Worm (Caenorhabditis elegans) whole organism, L1 larva: ENCODE data around the gene lgc-25.

ENCODE experiments used
- C34B4.2 ChIP-seq: sonication (generic microtip); optimal IDR thresholded peaks from 2 replicates; lab custom pipeline; 2017; ENCODE audit warnings: mild to moderate bottlenecking, missing genetic modification characterization, missing compliant biosample characterization
- Y116A8C.19 ChIP-seq: sonication (generic microtip); optimal IDR thresholded peaks from 2 replicates; lab custom pipeline; 2016; ENCODE audit warnings: missing compliant biosample characterization, missing genetic modification characterization, borderline replicate concordance
- alr-1 ChIP-seq: fragments of 200-800 bp; sonication (Bioruptor generic); optimal IDR thresholded peaks from 2 replicates; lab custom pipeline; 2018; ENCODE audit warnings: borderline replicate concordance, mild to moderate bottlenecking, missing genetic modification characterization, missing compliant biosample characterization
- blmp-1 ChIP-seq: fragments of 150-350 bp; optimal IDR thresholded peaks from 2 replicates; lab custom pipeline; 2014; ENCODE audit warnings: missing biosample characterization, missing genetic modification characterization
- ceh-63 ChIP-seq: fragments of 200-800 bp; sonication (Bioruptor generic); optimal IDR thresholded peaks from 2 replicates; lab custom pipeline; 2018; ENCODE audit warnings: mild to moderate bottlenecking, missing genetic modification characterization, missing compliant biosample characterization
- ceh-82 ChIP-seq, 3 experiments: fragments of 150-350 bp in 1 of 3; sonication (generic microtip) in 2 of 3; optimal IDR thresholded peaks; 2 replicates each; lab custom pipeline; 2014 to 2017; ENCODE audit warnings: missing biosample characterization in 3 of 3, missing genetic modification characterization in 3 of 3
- dpl-1 ChIP-seq, 3 experiments: fragments of 150-350 bp in 2 of 3; sonication (generic microtip) in 1 of 3; optimal IDR thresholded peaks; 2 replicates each; lab custom pipeline; 2014 to 2017; ENCODE audit warnings: missing biosample characterization in 3 of 3, missing genetic modification characterization in 3 of 3, missing genetic modification reagents in 3 of 3
- dsc-1 ChIP-seq: sonication (generic microtip); optimal IDR thresholded peaks from 2 replicates; lab custom pipeline; 2016; ENCODE audit warnings: mild to moderate bottlenecking, missing genetic modification characterization, missing compliant biosample characterization
- efl-1 ChIP-seq, 4 experiments: fragments of 150-350 bp; optimal IDR thresholded peaks in 3 of 4; peaks in 1 of 4; 1 replicate in 1 of 4; 2 replicates in 3 of 4; lab custom pipeline; 2014; ENCODE audit warnings: missing biosample characterization in 2 of 4, missing genetic modification characterization in 2 of 4, missing genetic modification reagents in 2 of 4
- elt-2 ChIP-seq: sonication (generic microtip); optimal IDR thresholded peaks from 2 replicates; lab custom pipeline; 2016; ENCODE audit warnings: missing genetic modification characterization, mild to moderate bottlenecking, inconsistent platforms, missing compliant biosample characterization, missing genetic modification reagents
- elt-3 ChIP-seq, 6 experiments: fragments of 150-350 bp in 1 of 6; sonication (generic microtip); optimal IDR thresholded peaks; 2 replicates each; lab custom pipeline; 2017 to 2018; ENCODE audit warnings: missing biosample characterization in 6 of 6, missing genetic modification characterization in 6 of 6, inconsistent platforms in 1 of 6
- fkh-4 ChIP-seq: sonication (generic microtip); optimal IDR thresholded peaks from 2 replicates; lab custom pipeline; 2016; ENCODE audit warnings: missing compliant biosample characterization, missing genetic modification characterization, borderline replicate concordance
- hlh-17 ChIP-seq: fragments of 200-800 bp; sonication (Bioruptor generic); optimal IDR thresholded peaks from 2 replicates; lab custom pipeline; 2018; ENCODE audit warnings: missing genetic modification characterization, mild to moderate bottlenecking, missing compliant biosample characterization, moderate library complexity, borderline replicate concordance
- jun-1 ChIP-seq: fragments of 150-350 bp; optimal IDR thresholded peaks from 2 replicates; lab custom pipeline; 2014; ENCODE audit warnings: missing biosample characterization, missing genetic modification reagents, missing genetic modification characterization
- lin-13 ChIP-seq: fragments of 150-350 bp; optimal IDR thresholded peaks from 2 replicates; lab custom pipeline; 2014; ENCODE audit warnings: missing biosample characterization, missing genetic modification reagents, missing genetic modification characterization
- lin-14 ChIP-seq: fragments of 200-800 bp; sonication (Bioruptor generic); optimal IDR thresholded peaks from 2 replicates; lab custom pipeline; 2018; ENCODE audit warnings: mild to moderate bottlenecking, missing genetic modification characterization, moderate library complexity, missing compliant biosample characterization
- lin-15B ChIP-seq: fragments of 150-350 bp; sonication (generic microtip); optimal IDR thresholded peaks from 3 replicates; lab custom pipeline; 2014; ENCODE audit warnings: missing biosample characterization, missing genetic modification characterization
- lin-35 ChIP-seq, 2 experiments: fragments of 150-350 bp; optimal IDR thresholded peaks; 2 replicates each; lab custom pipeline; 2014; ENCODE audit warnings: missing biosample characterization in 2 of 2, missing genetic modification characterization in 2 of 2, missing genetic modification reagents in 2 of 2
- lir-3 ChIP-seq: sonication (generic microtip); optimal IDR thresholded peaks from 2 replicates; lab custom pipeline; 2016; ENCODE audit warnings: mild to moderate bottlenecking, missing genetic modification characterization, moderate library complexity, missing compliant biosample characterization; ENCODE audit not compliant: poor library complexity
- lsy-2 ChIP-seq, 2 experiments: fragments of 150-350 bp; optimal IDR thresholded peaks; 2 replicates each; lab custom pipeline; 2014; ENCODE audit warnings: missing biosample characterization in 2 of 2, missing genetic modification characterization in 2 of 2
- mab-9 ChIP-seq: fragments of 200-800 bp; sonication (Bioruptor generic); IDR thresholded peaks from 2 replicates; pipeline ENCODE4 v1.3.6; 2022; ENCODE audit warnings: missing genetic modification reagents, missing genetic modification characterization, missing compliant biosample characterization
- mef-2 ChIP-seq: fragments of 150-350 bp; optimal IDR thresholded peaks from 2 replicates; lab custom pipeline; 2014; ENCODE audit warnings: missing biosample characterization, missing genetic modification characterization
- mep-1 ChIP-seq: fragments of 150-350 bp; optimal IDR thresholded peaks from 2 replicates; lab custom pipeline; 2014; ENCODE audit warnings: missing biosample characterization, missing genetic modification characterization
- nhr-20 ChIP-seq: sonication (generic microtip); optimal IDR thresholded peaks from 2 replicates; lab custom pipeline; 2016; ENCODE audit warnings: mild to moderate bottlenecking, missing genetic modification characterization, missing compliant biosample characterization
- nhr-28 ChIP-seq: fragments of 150-350 bp; optimal IDR thresholded peaks from 2 replicates; lab custom pipeline; 2014; ENCODE audit warnings: missing biosample characterization, missing genetic modification characterization
- nhr-47 ChIP-seq: sonication (generic microtip); optimal IDR thresholded peaks from 2 replicates; lab custom pipeline; 2016; ENCODE audit warnings: mild to moderate bottlenecking, missing genetic modification characterization, moderate library complexity, missing compliant biosample characterization
- nhr-77 ChIP-seq: fragments of 150-350 bp; optimal IDR thresholded peaks from 2 replicates; lab custom pipeline; 2014; ENCODE audit warnings: missing biosample characterization, missing genetic modification characterization
- nhr-85 ChIP-seq: sonication (generic microtip); peaks from one replicate; lab custom pipeline; 2016; ENCODE audit warnings: missing genetic modification characterization, inconsistent platforms, missing compliant biosample characterization
- nhr-90 ChIP-seq: sonication (generic microtip); optimal IDR thresholded peaks from 2 replicates; lab custom pipeline; 2016; ENCODE audit warnings: mild to moderate bottlenecking, missing genetic modification characterization, missing compliant biosample characterization; ENCODE audit not compliant: poor library complexity
- pqm-1 ChIP-seq: sonication (generic microtip); optimal IDR thresholded peaks from 3 replicates; lab custom pipeline; 2017; ENCODE audit warnings: missing biosample characterization, missing genetic modification characterization
- rnt-1 ChIP-seq: sonication (generic microtip); optimal IDR thresholded peaks from 2 replicates; lab custom pipeline; 2016; ENCODE audit warnings: mild to moderate bottlenecking, missing genetic modification characterization, moderate library complexity, missing compliant biosample characterization
- skn-1 ChIP-seq: fragments of 150-350 bp; optimal IDR thresholded peaks from 2 replicates; lab custom pipeline; 2014; ENCODE audit warnings: missing biosample characterization, missing genetic modification characterization
- snu-23 ChIP-seq: sonication (generic microtip); optimal IDR thresholded peaks from 2 replicates; lab custom pipeline; 2016; ENCODE audit warnings: missing genetic modification characterization, missing compliant biosample characterization
- sox-4 ChIP-seq: sonication (generic microtip); optimal IDR thresholded peaks from 2 replicates; lab custom pipeline; 2016; ENCODE audit warnings: missing genetic modification characterization, missing compliant biosample characterization
- sup-37 ChIP-seq: fragments of 200-800 bp; sonication (Bioruptor generic); optimal IDR thresholded peaks from 2 replicates; lab custom pipeline; 2018; ENCODE audit warnings: mild to moderate bottlenecking, missing genetic modification characterization, missing compliant biosample characterization
- swsn-7 ChIP-seq: sonication (generic microtip); optimal IDR thresholded peaks from 2 replicates; lab custom pipeline; 2016; ENCODE audit warnings: missing genetic modification characterization, missing compliant biosample characterization
- tbx-2 ChIP-seq: sonication (generic microtip); optimal IDR thresholded peaks from 2 replicates; lab custom pipeline; 2016; ENCODE audit warnings: missing genetic modification characterization, missing compliant biosample characterization
- unc-130 ChIP-seq: fragments of 150-350 bp; optimal IDR thresholded peaks from 2 replicates; lab custom pipeline; 2017; ENCODE audit warnings: missing biosample characterization, missing genetic modification characterization, inconsistent platforms
- unc-30 ChIP-seq: sonication (generic microtip); optimal IDR thresholded peaks from 2 replicates; lab custom pipeline; 2017; ENCODE audit warnings: missing biosample characterization, missing genetic modification characterization
- unc-86 ChIP-seq: sonication (generic microtip); optimal IDR thresholded peaks from 2 replicates; lab custom pipeline; 2016; ENCODE audit warnings: missing genetic modification characterization, missing compliant biosample characterization
- zip-4 ChIP-seq: fragments of 200-800 bp; sonication (Bioruptor generic); optimal IDR thresholded peaks from 2 replicates; lab custom pipeline; 2018; ENCODE audit warnings: mild to moderate bottlenecking, missing genetic modification characterization, moderate library complexity, missing compliant biosample characterization
- ztf-4 ChIP-seq: fragments of 150-350 bp; optimal IDR thresholded peaks from 2 replicates; lab custom pipeline; 2014; ENCODE audit warnings: missing biosample characterization, missing genetic modification characterization

The lgc-25 gene

DNA sequence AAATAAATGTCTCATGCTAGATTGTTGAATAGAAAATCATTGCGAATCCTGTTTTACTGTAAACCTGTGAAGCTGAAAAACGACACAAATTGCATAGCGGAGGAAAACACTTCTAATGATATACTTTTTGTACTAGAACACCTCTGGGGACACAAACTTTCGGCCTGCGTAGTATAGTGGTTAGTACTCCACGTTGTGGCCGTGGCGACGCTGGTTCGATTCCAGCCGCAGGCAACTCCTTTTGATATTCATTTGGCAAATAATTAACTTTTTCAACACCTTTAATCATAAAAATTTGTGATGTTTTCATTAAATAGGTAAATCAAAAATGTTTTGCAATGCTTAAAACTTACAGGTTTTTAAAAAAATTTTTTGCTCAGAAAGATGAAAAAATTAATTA is 26.7 kb downstream of the lgc-25 start:
- TF ChIP-seq zip-4 (GFP tag; lab: Kevin White, UChicago) (no peak), elt-2 (tag; lab: Kevin White, UChicago) (peak; percentile 3), lin-35 (GFP tag; optimal IDR thresholded peaks at IDR 0.05; lab: Kevin White, UChicago) (peak in 1 of 2 experiments; percentile 14), snu-23 (GFP tag; lab: Kevin White, UChicago) (peak; percentile 17)

- TF ChIP-seq nhr-20 (tag; lab: Kevin White, UChicago), result no peak
- no peak for TF ChIP-seq lin-14
- TF ChIP-seq mef-2 (tag; lab: Kevin White, UChicago), result no peak
- no peak for TF ChIP-seq ceh-63 (GFP tag; lab: Kevin White, UChicago)
- no peak for TF ChIP-seq sup-37
- TF ChIP-seq lin-13 (GFP tag; lab: Kevin White, UChicago), result no peak
- no peak for TF ChIP-seq alr-1 (tag; lab: Kevin White, UChicago)
- TF ChIP-seq lir-3 (tag; lab: Kevin White, UChicago), result no peak
- TF ChIP-seq jun-1 (tag; lab: Kevin White, UChicago), result no peak
- TF ChIP-seq lsy-2 (tag; optimal IDR thresholded peaks at IDR 0.05; lab: Kevin White, UChicago), result no peak
- TF ChIP-seq C34B4.2 (tag; lab: Kevin White, UChicago), result no peak
- no peak for TF ChIP-seq elt-3 (tag; optimal IDR thresholded peaks at IDR 0.05; lab: Kevin White, UChicago)
- no peak for TF ChIP-seq ceh-82 (tag; optimal IDR thresholded peaks at IDR 0.05; lab: Kevin White, UChicago)
- no peak for TF ChIP-seq hlh-17 (GFP tag; lab: Kevin White, UChicago)
- TF ChIP-seq dpl-1 (GFP tag; optimal IDR thresholded peaks at IDR 0.05; lab: Kevin White, UChicago), result no peak
- TF ChIP-seq lin-15B, result no peak
- TF ChIP-seq, all 84 proteins: peak for 0
Observed at ce11 chrX:14134244-14134643, 27.3 kb downstream of the lgc-25 start, which contains the start of gene F28H6.8. TSS of gene F28H6.8 (minus strand) at chrX:14134344.

- TF ChIP-seq hlh-17 (GFP tag; lab: Kevin White, UChicago) (no peak), efl-1 (optimal IDR thresholded peaks at IDR 0.05; lab: Kevin White, UChicago) (no peak), efl-1 (GFP tag; optimal IDR thresholded peaks at IDR 0.05 in 1 of 2; lab: Kevin White, UChicago) (peak in 1 of 2 experiments; percentile 73)
Observed at ce11 chrX:14132677-14133076, 28.9 kb downstream of the lgc-25 start.

DNA sequence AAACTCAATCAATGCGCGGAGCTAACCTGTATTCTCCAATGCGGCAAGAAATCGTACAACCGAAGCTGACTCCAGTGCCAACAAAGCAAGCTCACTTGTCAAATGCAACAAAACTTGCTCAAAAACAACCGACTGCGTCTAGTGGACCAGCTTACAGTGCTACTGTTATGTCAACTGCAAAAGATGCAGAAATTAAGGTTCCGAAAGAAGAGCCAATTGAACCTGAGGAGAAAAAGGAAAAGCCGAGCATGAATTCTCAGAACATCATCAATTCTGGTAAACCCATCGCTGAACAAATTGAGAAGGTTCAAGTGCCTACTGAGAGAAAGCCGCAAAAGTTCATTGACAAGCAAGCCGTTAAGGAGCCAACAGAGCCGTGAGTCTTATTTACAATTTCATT is 30.1 kb downstream of the lgc-25 start:
- TF ChIP-seq ztf-4 (no peak), swsn-7 (tag; lab: Kevin White, UChicago) (no peak), nhr-28 (tag; lab: Kevin White, UChicago) (no peak), unc-30 (tag; lab: Kevin White, UChicago) (no peak), fkh-4 (tag; lab: Kevin White, UChicago) (no peak), mab-9 (GFP tag; lab: Robert Waterston, UW) (no peak), unc-130 (tag; lab: Kevin White, UChicago) (no peak), sox-4 (tag; lab: Kevin White, UChicago) (no peak), nhr-77 (tag; lab: Kevin White, UChicago) (no peak)
- TF ChIP-seq, all 84 proteins: peak for 0

ce11 chrX:14127291-14127922 is 34.1 kb downstream of the lgc-25 start, which contains the start of gene F28H6.4:
TSS of gene F28H6.4 (plus strand) at chrX:14127872.
- TF ChIP-seq rnt-1 (peak; percentile 45), efl-1 (optimal IDR thresholded peaks at IDR 0.05; lab: Kevin White, UChicago) (peak in 1 of 2 experiments; percentile 36), efl-1 (GFP tag; optimal IDR thresholded peaks at IDR 0.05 in 1 of 2; lab: Kevin White, UChicago) (no peak), tbx-2 (peak; percentile 2), Y116A8C.19 (tag; lab: Kevin White, UChicago) (no peak), hlh-17 (GFP tag; lab: Kevin White, UChicago) (no peak), lin-14 (peak; percentile 62), unc-30 (tag; lab: Kevin White, UChicago) (no peak), unc-86 (no peak), dsc-1 (tag; lab: Kevin White, UChicago) (no peak), lin-35 (GFP tag; optimal IDR thresholded peaks at IDR 0.05; lab: Kevin White, UChicago) (peak in 1 of 2 experiments; percentile 22), nhr-20 (tag; lab: Kevin White, UChicago) (peak; percentile 12), nhr-85 (no peak), mep-1 (peak; percentile 34), pqm-1 (tag; lab: Kevin White, UChicago) (no peak), blmp-1 (tag; lab: Kevin White, UChicago) (peak; percentile 2), nhr-47 (tag; lab: Kevin White, UChicago) (peak; percentile 3), nhr-90 (tag; lab: Kevin White, UChicago) (no peak), snu-23 (GFP tag; lab: Kevin White, UChicago) (peak; percentile 49), skn-1 (peak; percentile 8)
